Fruit fly (Drosophila melanogaster) whole organism, embryonic: Measurements from ENCODE around the gene CG33093.

Experiments
- B-H2 ChIP-seq: fragments of 200-800 bp; sonication (Bioruptor generic); optimal IDR thresholded peaks from 2 replicates; lab custom pipeline; 2018; ENCODE audit warnings: missing biosample characterization, mild to moderate bottlenecking, missing genetic modification characterization
- CG11093 ChIP-seq: fragments of 200-800 bp; sonication (Bioruptor generic); IDR thresholded peaks from 3 replicates; pipeline ENCODE4 v1.3.6; 2022; ENCODE audit warnings: missing biosample characterization, missing genetic modification characterization
- CG12104 ChIP-seq: fragments of 200-800 bp; sonication (Bioruptor generic); optimal IDR thresholded peaks from 3 replicates; lab custom pipeline; 2016; ENCODE audit warnings: missing biosample characterization, missing genetic modification characterization
- CG12219 ChIP-seq: fragments of 200-800 bp; sonication (Bioruptor generic); optimal IDR thresholded peaks from 3 replicates; lab custom pipeline; 2018; ENCODE audit warnings: missing biosample characterization, mild to moderate bottlenecking, missing genetic modification characterization
- CG1233 ChIP-seq: fragments of 200-800 bp; sonication (Bioruptor generic); optimal IDR thresholded peaks from 4 replicates; lab custom pipeline; 2018; ENCODE audit warnings: missing biosample characterization, mild to moderate bottlenecking, missing genetic modification characterization
- CG13775 ChIP-seq: fragments of 200-800 bp; sonication (Bioruptor generic); optimal IDR thresholded peaks from 3 replicates; lab custom pipeline; 2017; ENCODE audit warnings: missing biosample characterization, mild to moderate bottlenecking, missing genetic modification characterization
- CG14014 ChIP-seq: fragments of 200-800 bp; sonication (Bioruptor generic); IDR thresholded peaks from 2 replicates; pipeline ENCODE4 v1.3.6; 2022; ENCODE audit warnings: missing biosample characterization, missing genetic modification characterization
- CG14441 ChIP-seq: fragments of 200-800 bp; sonication (Bioruptor generic); IDR thresholded peaks from 2 replicates; pipeline ENCODE4 v1.3.6; 2022; ENCODE audit warnings: missing biosample characterization, missing genetic modification characterization
- CG15514 ChIP-seq: fragments of 200-800 bp; sonication (Bioruptor generic); optimal IDR thresholded peaks from 3 replicates; lab custom pipeline; 2017; ENCODE audit warnings: missing biosample characterization, missing genetic modification characterization, mild to moderate bottlenecking, moderate library complexity, missing genetic modification reagents
- CG15696 ChIP-seq: fragments of 200-800 bp; sonication (Bioruptor generic); optimal IDR thresholded peaks from 2 replicates; lab custom pipeline; 2019; ENCODE audit warnings: missing biosample characterization, mild to moderate bottlenecking, missing genetic modification characterization, moderate library complexity
- CG16863 ChIP-seq: fragments of 200-800 bp; sonication (Bioruptor generic); optimal IDR thresholded peaks from 3 replicates; lab custom pipeline; 2016; ENCODE audit warnings: missing biosample characterization, missing genetic modification characterization
- CG17186 ChIP-seq: fragments of 200-800 bp; sonication (Bioruptor generic); optimal IDR thresholded peaks from 3 replicates; lab custom pipeline; 2017; ENCODE audit warnings: missing biosample characterization, missing genetic modification reagents, missing genetic modification characterization
- CG1832 ChIP-seq: fragments of 200-800 bp; sonication (Bioruptor generic); optimal IDR thresholded peaks from 2 replicates; lab custom pipeline; 2017; ENCODE audit warnings: missing biosample characterization, mild to moderate bottlenecking, missing genetic modification characterization, inconsistent platforms
- CG18764 ChIP-seq: fragments of 200-800 bp; sonication (Bioruptor generic); optimal IDR thresholded peaks from 3 replicates; lab custom pipeline; 2016; ENCODE audit warnings: missing biosample characterization, missing genetic modification characterization
- CG2678 ChIP-seq: fragments of 200-800 bp; sonication (Bioruptor generic); optimal IDR thresholded peaks from 3 replicates; lab custom pipeline; 2019; ENCODE audit warnings: missing biosample characterization, mild to moderate bottlenecking, missing genetic modification characterization, moderate library complexity
- CG30020 ChIP-seq: fragments of 200-800 bp; optimal IDR thresholded peaks from 2 replicates; lab custom pipeline; 2019; ENCODE audit warnings: missing biosample characterization, mild to moderate bottlenecking, missing genetic modification characterization, moderate library complexity
- CG32772 ChIP-seq: fragments of 200-800 bp; sonication (Bioruptor generic); IDR thresholded peaks from 2 replicates; pipeline ENCODE4 v1.3.6; 2022; ENCODE audit warnings: missing biosample characterization, missing genetic modification characterization
- CG33213 ChIP-seq: fragments of 200-800 bp; sonication (Bioruptor generic); optimal IDR thresholded peaks from 3 replicates; lab custom pipeline; 2016; ENCODE audit warnings: missing biosample characterization, missing genetic modification characterization
- CG7372 ChIP-seq: fragments of 200-800 bp; sonication (Bioruptor generic); IDR thresholded peaks from 2 replicates; pipeline ENCODE4 v1.3.6; 2022; ENCODE audit warnings: missing biosample characterization, missing genetic modification characterization
- CG8359 ChIP-seq: fragments of 200-800 bp; sonication (Bioruptor generic); optimal IDR thresholded peaks from 2 replicates; lab custom pipeline; 2017; ENCODE audit warnings: missing biosample characterization, mild to moderate bottlenecking, missing genetic modification characterization, borderline replicate concordance
- CG8924 ChIP-seq: fragments of 200-800 bp; optimal IDR thresholded peaks from 3 replicates; lab custom pipeline; 2019; ENCODE audit warnings: missing biosample characterization, mild to moderate bottlenecking, missing genetic modification characterization, moderate library complexity
- CG9215 ChIP-seq: fragments of 200-800 bp; sonication (Bioruptor generic); IDR thresholded peaks from 2 replicates; pipeline ENCODE4 v1.3.6; 2022; ENCODE audit warnings: missing biosample characterization, missing genetic modification characterization
- CG9609 ChIP-seq: fragments of 200-800 bp; sonication (Bioruptor generic); optimal IDR thresholded peaks from 3 replicates; lab custom pipeline; 2016; ENCODE audit warnings: missing biosample characterization, missing genetic modification characterization
- CG9932 ChIP-seq: fragments of 200-800 bp; sonication (Bioruptor generic); IDR thresholded peaks from 2 replicates; pipeline ENCODE4 v1.3.6; 2022; ENCODE audit warnings: missing biosample characterization, missing genetic modification characterization
- H2.0 ChIP-seq: fragments of 200-800 bp; sonication (Bioruptor generic); IDR thresholded peaks from 2 replicates; pipeline ENCODE4 v1.3.6; 2022; ENCODE audit warnings: missing biosample characterization, missing genetic modification characterization
- Hr78 ChIP-seq, 2 experiments: fragments of 200-800 bp in 1 of 2; fragments of >200 bp in 1 of 2; sonication (Bioruptor generic) in 1 of 2; optimal IDR thresholded peaks; 2 replicates each; lab custom pipeline; 2017 to 2019; ENCODE audit warnings: missing biosample characterization in 2 of 2, missing genetic modification characterization in 2 of 2, mild to moderate bottlenecking in 1 of 2, moderate library complexity in 1 of 2
- Rfx ChIP-seq: fragments of 200-800 bp; sonication (Bioruptor generic); IDR thresholded peaks from 2 replicates; pipeline ENCODE4 v1.3.6; 2022; ENCODE audit warnings: missing biosample characterization, missing genetic modification characterization
- Spps ChIP-seq: fragments of 200-800 bp; sonication (Bioruptor generic); optimal IDR thresholded peaks from 2 replicates; lab custom pipeline; 2018; ENCODE audit warnings: missing biosample characterization, mild to moderate bottlenecking, missing genetic modification characterization
- TFAM ChIP-seq: fragments of 200-800 bp; sonication (Bioruptor generic); optimal IDR thresholded peaks from 2 replicates; lab custom pipeline; 2017; ENCODE audit warnings: missing biosample characterization, missing genetic modification characterization, inconsistent platforms
- Trl ChIP-seq, 3 experiments: fragments of >200 bp in 2 of 3; fragments of 200-800 bp in 1 of 3; sonication (Bioruptor generic) in 1 of 3; optimal IDR thresholded peaks; 2 replicates in 1 of 3; 3 replicates in 2 of 3; lab custom pipeline; 2016 to 2017; ENCODE audit warnings: missing biosample characterization in 1 of 3, missing genetic modification characterization in 1 of 3
- al ChIP-seq: fragments of 200-800 bp; sonication (Bioruptor generic); IDR thresholded peaks from 2 replicates; pipeline ENCODE4 v1.3.6; 2022; ENCODE audit warnings: missing biosample characterization, missing genetic modification characterization
- ase ChIP-seq: fragments of 200-800 bp; sonication (Bioruptor generic); IDR thresholded peaks from 3 replicates; pipeline ENCODE4 v1.3.6; 2022; ENCODE audit warnings: missing biosample characterization, missing genetic modification characterization
- chinmo ChIP-seq: fragments of 200-800 bp; sonication (Bioruptor generic); IDR thresholded peaks from 4 replicates; pipeline ENCODE4 v1.3.6; 2022; ENCODE audit warnings: missing biosample characterization, missing genetic modification characterization; ENCODE audit not compliant: partially characterized antibody
- ci ChIP-seq: fragments of 200-800 bp; sonication (Bioruptor generic); IDR thresholded peaks from 3 replicates; pipeline ENCODE4 v1.3.6; 2022; ENCODE audit warnings: missing biosample characterization, missing genetic modification characterization
- crp ChIP-seq, 2 experiments: fragments of 200-800 bp; sonication (Bioruptor generic); optimal IDR thresholded peaks; 2 replicates in 1 of 2; 3 replicates in 1 of 2; lab custom pipeline; 2017; ENCODE audit warnings: missing biosample characterization in 2 of 2, missing genetic modification characterization in 2 of 2, mild to moderate bottlenecking in 1 of 2, moderate library complexity in 1 of 2
- esg ChIP-seq: fragments of 200-800 bp; sonication (Bioruptor generic); conservative IDR thresholded peaks from 2 replicates; pipeline ENCODE4 v1.3.6; 2022; ENCODE audit warnings: missing biosample characterization, missing genetic modification characterization
- fd96Cb ChIP-seq: fragments of 200-800 bp; sonication (Bioruptor generic); optimal IDR thresholded peaks from 2 replicates; lab custom pipeline; 2018; ENCODE audit warnings: missing biosample characterization, mild to moderate bottlenecking, missing genetic modification characterization, moderate library complexity
- gcm2 ChIP-seq: fragments of 200-800 bp; sonication (Bioruptor generic); optimal IDR thresholded peaks from 2 replicates; lab custom pipeline; 2016; ENCODE audit warnings: missing biosample characterization, missing genetic modification characterization
- gsb ChIP-seq: fragments of 200-800 bp; sonication (Bioruptor generic); IDR thresholded peaks from 2 replicates; pipeline ENCODE4 v1.3.6; 2022; ENCODE audit warnings: missing biosample characterization, missing genetic modification characterization
- nerfin-1 ChIP-seq: fragments of 200-800 bp; sonication (Bioruptor generic); optimal IDR thresholded peaks from 3 replicates; lab custom pipeline; 2019; ENCODE audit warnings: missing biosample characterization, mild to moderate bottlenecking, missing genetic modification characterization, moderate library complexity
- org-1 ChIP-seq: fragments of 200-800 bp; sonication (Bioruptor generic); optimal IDR thresholded peaks from 2 replicates; lab custom pipeline; 2017; ENCODE audit warnings: missing biosample characterization, missing genetic modification characterization
- otp ChIP-seq: fragments of 200-800 bp; sonication (Bioruptor generic); IDR thresholded peaks from 3 replicates; pipeline ENCODE4, ENCODE4 v1.3.6; 2022; ENCODE audit warnings: missing biosample characterization, missing genetic modification characterization
- pita ChIP-seq: fragments of 200-800 bp; sonication (Bioruptor generic); optimal IDR thresholded peaks from 2 replicates; lab custom pipeline; 2017; ENCODE audit warnings: missing biosample characterization, mild to moderate bottlenecking, missing genetic modification characterization
- run ChIP-seq: fragments of 200-800 bp; sonication (Bioruptor generic); optimal IDR thresholded peaks from 3 replicates; lab custom pipeline; 2018; ENCODE audit warnings: missing biosample characterization, mild to moderate bottlenecking, missing genetic modification characterization
- sens-2 ChIP-seq: fragments of 200-800 bp; sonication (Bioruptor generic); IDR thresholded peaks from 2 replicates; pipeline ENCODE4 v1.3.6; 2022; ENCODE audit warnings: missing biosample characterization, missing genetic modification characterization
- seq ChIP-seq: fragments of 200-800 bp; sonication (Bioruptor generic); IDR thresholded peaks from 2 replicates; pipeline ENCODE4 v1.3.6; 2022; ENCODE audit warnings: missing biosample characterization, missing genetic modification characterization
- toy ChIP-seq: fragments of 200-800 bp; sonication (Bioruptor generic); IDR thresholded peaks from 2 replicates; pipeline ENCODE4 v1.3.6; 2022; ENCODE audit warnings: missing biosample characterization, missing genetic modification characterization
- wor ChIP-seq: fragments of 200-800 bp; sonication (Bioruptor generic); IDR thresholded peaks from 2 replicates; pipeline ENCODE4 v1.3.6; 2022; ENCODE audit warnings: missing biosample characterization, missing genetic modification characterization

The CG33093 gene

dm6 chr3R:22525073-22525413 lies 6.7 kb downstream of the CG33093 start:
- TF ChIP-seq CG9932 (GFP tag; lab: Robert Waterston, UW) (0 out of 2 replicates have a peak, but pooled peaks have one; percentile 3), ase (GFP tag; lab: Robert Waterston, UW) (0 out of 3 replicates have a peak, but pooled peaks have one; percentile 25), CG14014 (GFP tag; lab: Robert Waterston, UW) (0 out of 2 replicates have a peak, but pooled peaks have one; percentile 5), CG11093 (GFP tag; lab: Robert Waterston, UW) (no peak), Hr78 (GFP tag; optimal IDR thresholded peaks at IDR 0.05; lab: Kevin White, UChicago) (peak in 1 of 2 experiments; percentile 84), CG32772 (0 out of 2 replicates have a peak, but pooled peaks have one; percentile 9), CG9215 (no peak), ci (GFP tag; lab: Robert Waterston, UW) (peak; percentile 18; the same call in 1 of the 3 replicates), Rfx (peak; percentile 27; the same call in 1 of the 2 replicates), chinmo (0 out of 4 replicates have a peak, but pooled peaks have one; percentile 7), CG33213 (no peak)

- TF ChIP-seq esg (GFP tag; lab: Robert Waterston, UW) (no peak), CG15696 (tag; lab: Kevin White, UChicago) (peak; percentile 20), Trl (optimal IDR thresholded peaks at IDR 0.05; lab: Kevin White, UChicago) (no peak), Trl (GFP tag; optimal IDR thresholded peaks at IDR 0.05; lab: Kevin White, UChicago) (peak; percentile 62), Spps (tag; lab: Kevin White, UChicago) (peak; percentile 42), CG16863 (peak; percentile 25), CG7372 (GFP tag; lab: Robert Waterston, UW) (no peak), CG12104 (GFP tag; lab: Kevin White, UChicago) (peak; percentile 14), org-1 (GFP tag; lab: Kevin White, UChicago) (peak; percentile 81), otp (GFP tag; lab: Robert Waterston, UW) (peak; percentile 52; the same call in 1 of the 3 replicates), H2.0 (GFP tag; lab: Robert Waterston, UW) (0 out of 2 replicates have a peak, but pooled peaks have one; percentile 17), CG18764 (GFP tag; lab: Kevin White, UChicago) (peak; percentile 62), CG14441 (GFP tag; lab: Robert Waterston, UW) (peak; percentile 11; the same call in 1 of the 2 replicates), CG8359 (GFP tag; lab: Kevin White, UChicago) (peak; percentile 25), nerfin-1 (tag; lab: Kevin White, UChicago) (peak; percentile 58), CG9609 (peak; percentile 3), gsb (0 out of 2 replicates have a peak, but pooled peaks have one; percentile 7), crp (GFP tag; optimal IDR thresholded peaks at IDR 0.05; lab: Kevin White, UChicago) (no peak), seq (GFP tag; lab: Robert Waterston, UW) (peak; percentile 82), pita (no peak), toy (no peak), CG13775 (GFP tag; lab: Kevin White, UChicago) (no peak), CG1233 (peak; percentile 76), run (tag; lab: Kevin White, UChicago) (peak; percentile 59), CG1832 (GFP tag; lab: Kevin White, UChicago) (no peak), TFAM (GFP tag; lab: Kevin White, UChicago) (no peak), CG8924 (tag; lab: Kevin White, UChicago) (peak; percentile 33), wor (GFP tag; lab: Robert Waterston, UW) (no peak), CG30020 (no peak), al (no peak), gcm2 (GFP tag; lab: Kevin White, UChicago) (peak; percentile 29), CG15514 (peak; percentile 56), sens-2 (GFP tag; lab: Robert Waterston, UW) (no peak), CG2678 (tag; lab: Kevin White, UChicago) (peak; percentile 73), CG12219 (GFP tag; lab: Kevin White, UChicago) (peak; percentile 64), B-H2 (no peak), fd96Cb (tag; lab: Kevin White, UChicago) (no peak), CG17186 (peak; percentile 0)
These were observed 7.2 kb downstream of the CG33093 start for dm6 chr3R:22524344-22525072.
